Worm (Caenorhabditis elegans) whole organism, late embryonic: Measurements from ENCODE around the gene F23H12.3.

Source experiments
- C08G9.2 ChIP-seq: sonication (generic microtip); optimal IDR thresholded peaks from 2 replicates; lab custom pipeline; 2016; ENCODE audit warnings: mild to moderate bottlenecking, missing genetic modification characterization, moderate library complexity, missing compliant biosample characterization
- C38D4.7 ChIP-seq: fragments of 200-800 bp; sonication (Bioruptor generic); optimal IDR thresholded peaks from 2 replicates; lab custom pipeline; 2018; ENCODE audit warnings: mild to moderate bottlenecking, missing genetic modification characterization, moderate library complexity, missing compliant biosample characterization
- F13H6.1 ChIP-seq: sonication (generic microtip); optimal IDR thresholded peaks from 2 replicates; lab custom pipeline; 2016; ENCODE audit warnings: missing genetic modification characterization, missing compliant biosample characterization
- K09A11.1 ChIP-seq: sonication (generic microtip); optimal IDR thresholded peaks from 2 replicates; lab custom pipeline; 2017; ENCODE audit warnings: antibody characterized with exemption, mild to moderate bottlenecking, missing genetic modification characterization, missing compliant biosample characterization; ENCODE audit not compliant: insufficient read depth
- T23F11.4 ChIP-seq: fragments of 200-800 bp; sonication (Bioruptor generic); optimal IDR thresholded peaks from 2 replicates; lab custom pipeline; 2018; ENCODE audit warnings: mild to moderate bottlenecking, missing genetic modification characterization, missing compliant biosample characterization
- Y22D7AL.16 ChIP-seq: sonication (generic microtip); optimal IDR thresholded peaks from 2 replicates; lab custom pipeline; 2016; ENCODE audit warnings: missing genetic modification characterization, missing compliant biosample characterization
- ceh-14 ChIP-seq: sonication (generic microtip); optimal IDR thresholded peaks from 2 replicates; lab custom pipeline; 2016; ENCODE audit warnings: missing genotype, missing genetic modification characterization, missing compliant biosample characterization
- ceh-18 ChIP-seq: sonication (generic microtip); optimal IDR thresholded peaks from 2 replicates; lab custom pipeline; 2016; ENCODE audit warnings: missing genetic modification characterization, missing compliant biosample characterization
- ceh-2 ChIP-seq: sonication (generic microtip); optimal IDR thresholded peaks from 2 replicates; lab custom pipeline; 2016; ENCODE audit warnings: missing genotype, missing genetic modification characterization, missing compliant biosample characterization
- ceh-31 ChIP-seq: sonication (generic microtip); optimal IDR thresholded peaks from 2 replicates; lab custom pipeline; 2016; ENCODE audit warnings: missing genetic modification characterization, missing compliant biosample characterization
- ceh-45 ChIP-seq: fragments of 200-800 bp; sonication (Bioruptor generic); IDR thresholded peaks from 2 replicates; pipeline ENCODE4 v1.3.6; 2022; ENCODE audit warnings: missing genetic modification reagents, missing genetic modification characterization, missing compliant biosample characterization
- ceh-48 ChIP-seq: sonication (generic microtip); optimal IDR thresholded peaks from 2 replicates; lab custom pipeline; 2016; ENCODE audit warnings: missing genetic modification characterization, inconsistent platforms, missing compliant biosample characterization
- ceh-9 ChIP-seq: sonication (generic microtip); optimal IDR thresholded peaks from 2 replicates; lab custom pipeline; 2016; ENCODE audit warnings: mild to moderate bottlenecking, missing genetic modification characterization, inconsistent platforms, missing compliant biosample characterization
- che-1 ChIP-seq: sonication (generic microtip); optimal IDR thresholded peaks from 2 replicates; lab custom pipeline; 2016; ENCODE audit warnings: mild to moderate bottlenecking, missing genetic modification characterization, missing compliant biosample characterization
- dmd-4 ChIP-seq: sonication (generic microtip); optimal IDR thresholded peaks from 2 replicates; lab custom pipeline; 2016; ENCODE audit warnings: borderline replicate concordance, missing genetic modification characterization, missing compliant biosample characterization
- elt-2 ChIP-seq: sonication (generic microtip); optimal IDR thresholded peaks from 2 replicates; lab custom pipeline; 2016; ENCODE audit warnings: missing genetic modification reagents, missing genetic modification characterization, missing compliant biosample characterization
- elt-4 ChIP-seq: sonication (generic microtip); optimal IDR thresholded peaks from 2 replicates; lab custom pipeline; 2016; ENCODE audit warnings: missing genetic modification characterization, missing compliant biosample characterization
- ets-4 ChIP-seq: sonication (generic microtip); optimal IDR thresholded peaks from 2 replicates; lab custom pipeline; 2016; ENCODE audit warnings: missing genetic modification characterization, missing compliant biosample characterization
- eyg-1 ChIP-seq: sonication (generic microtip); optimal IDR thresholded peaks from 2 replicates; lab custom pipeline; 2016; ENCODE audit warnings: missing genotype, missing genetic modification characterization, missing compliant biosample characterization
- fkh-10 ChIP-seq: fragments of 150-350 bp; optimal IDR thresholded peaks from 2 replicates; lab custom pipeline; 2014; ENCODE audit warnings: missing biosample characterization, missing genetic modification reagents, missing genetic modification characterization
- gmeb-2 ChIP-seq: sonication (generic microtip); optimal IDR thresholded peaks from 2 replicates; lab custom pipeline; 2016; ENCODE audit warnings: missing genetic modification characterization, inconsistent platforms, missing compliant biosample characterization
- hlh-13 ChIP-seq: fragments of 200-800 bp; sonication (Bioruptor generic); optimal IDR thresholded peaks from 2 replicates; lab custom pipeline; 2018; ENCODE audit warnings: mild to moderate bottlenecking, missing genetic modification characterization, missing compliant biosample characterization
- hlh-15 ChIP-seq: sonication (generic microtip); optimal IDR thresholded peaks from 2 replicates; lab custom pipeline; 2016; ENCODE audit warnings: missing genetic modification characterization, missing compliant biosample characterization
- hlh-8 ChIP-seq: sonication (generic microtip); optimal IDR thresholded peaks from 2 replicates; lab custom pipeline; 2016; ENCODE audit warnings: missing genotype, missing genetic modification characterization, missing compliant biosample characterization
- lim-6 ChIP-seq: sonication (generic microtip); optimal IDR thresholded peaks from 2 replicates; lab custom pipeline; 2016; ENCODE audit warnings: missing genetic modification characterization, missing compliant biosample characterization
- lin-11 ChIP-seq: fragments of 200-800 bp; sonication (Bioruptor generic); optimal IDR thresholded peaks from 2 replicates; lab custom pipeline; 2018; ENCODE audit warnings: mild to moderate bottlenecking, missing genetic modification characterization, missing compliant biosample characterization
- mec-3 ChIP-seq: sonication (generic microtip); optimal IDR thresholded peaks from 2 replicates; lab custom pipeline; 2016; ENCODE audit warnings: borderline replicate concordance, missing genetic modification characterization, missing compliant biosample characterization
- nfya-1 ChIP-seq: sonication (generic microtip); optimal IDR thresholded peaks from 2 replicates; lab custom pipeline; 2017; ENCODE audit warnings: missing genetic modification characterization, mild to moderate bottlenecking, missing compliant biosample characterization, antibody characterized with exemption, moderate library complexity
- nhr-11 ChIP-seq: fragments of 150-350 bp; optimal IDR thresholded peaks from 2 replicates; lab custom pipeline; 2014; ENCODE audit warnings: missing biosample characterization, missing genetic modification characterization
- npax-4 ChIP-seq: sonication (generic microtip); optimal IDR thresholded peaks from 2 replicates; lab custom pipeline; 2016; ENCODE audit warnings: missing genetic modification characterization, missing compliant biosample characterization
- pat-9 ChIP-seq: fragments of 200-800 bp; sonication (Bioruptor generic); optimal IDR thresholded peaks from 2 replicates; lab custom pipeline; 2018; ENCODE audit warnings: mild to moderate bottlenecking, missing genetic modification characterization, moderate library complexity, missing compliant biosample characterization
- pha-2 ChIP-seq: sonication (generic microtip); optimal IDR thresholded peaks from 2 replicates; lab custom pipeline; 2017; ENCODE audit warnings: mild to moderate bottlenecking, missing genetic modification characterization, missing compliant biosample characterization
- pha-4 ChIP-seq: fragments of 150-350 bp; optimal IDR thresholded peaks from 2 replicates; lab custom pipeline; 2018; ENCODE audit warnings: missing biosample characterization, missing genetic modification reagents, missing genetic modification characterization
- pqm-1 ChIP-seq: sonication (generic microtip); optimal IDR thresholded peaks from 2 replicates; lab custom pipeline; 2016; ENCODE audit warnings: missing genetic modification characterization, missing compliant biosample characterization
- ref-2 ChIP-seq: sonication (generic microtip); optimal IDR thresholded peaks from 2 replicates; lab custom pipeline; 2016; ENCODE audit warnings: missing genetic modification characterization, missing compliant biosample characterization
- sox-2 ChIP-seq: fragments of 200-800 bp; sonication (Bioruptor generic); IDR thresholded peaks from 2 replicates; pipeline ENCODE4 v1.3.6; 2022; ENCODE audit warnings: missing genetic modification reagents, missing genetic modification characterization, missing compliant biosample characterization
- tbx-7 ChIP-seq: sonication (generic microtip); optimal IDR thresholded peaks from 2 replicates; lab custom pipeline; 2016; ENCODE audit warnings: missing genotype, missing genetic modification characterization, missing compliant biosample characterization
- unc-3 ChIP-seq, 2 experiments: fragments of 200-800 bp in 1 of 2; sonication (Bioruptor generic) in 1 of 2; sonication (generic microtip) in 1 of 2; conservative IDR thresholded peaks in 1 of 2; optimal IDR thresholded peaks in 1 of 2; 2 replicates each; pipeline versions ENCODE4 v1.3.6 to Lab custom; 2016 to 2022; ENCODE audit warnings: missing compliant biosample characterization in 2 of 2, missing genetic modification characterization in 2 of 2, missing genetic modification reagents in 1 of 2
- unc-42 ChIP-seq: sonication (generic microtip); optimal IDR thresholded peaks from 2 replicates; lab custom pipeline; 2016; ENCODE audit warnings: missing genotype, missing genetic modification characterization, missing compliant biosample characterization
- unc-55 ChIP-seq: sonication (generic microtip); optimal IDR thresholded peaks from 2 replicates; lab custom pipeline; 2017; ENCODE audit warnings: missing biosample characterization, missing genetic modification reagents, missing genetic modification characterization
- ztf-16 ChIP-seq: sonication (generic microtip); optimal IDR thresholded peaks from 2 replicates; lab custom pipeline; 2017; ENCODE audit warnings: missing genetic modification characterization, missing compliant biosample characterization

Gene F23H12.3

DNA sequence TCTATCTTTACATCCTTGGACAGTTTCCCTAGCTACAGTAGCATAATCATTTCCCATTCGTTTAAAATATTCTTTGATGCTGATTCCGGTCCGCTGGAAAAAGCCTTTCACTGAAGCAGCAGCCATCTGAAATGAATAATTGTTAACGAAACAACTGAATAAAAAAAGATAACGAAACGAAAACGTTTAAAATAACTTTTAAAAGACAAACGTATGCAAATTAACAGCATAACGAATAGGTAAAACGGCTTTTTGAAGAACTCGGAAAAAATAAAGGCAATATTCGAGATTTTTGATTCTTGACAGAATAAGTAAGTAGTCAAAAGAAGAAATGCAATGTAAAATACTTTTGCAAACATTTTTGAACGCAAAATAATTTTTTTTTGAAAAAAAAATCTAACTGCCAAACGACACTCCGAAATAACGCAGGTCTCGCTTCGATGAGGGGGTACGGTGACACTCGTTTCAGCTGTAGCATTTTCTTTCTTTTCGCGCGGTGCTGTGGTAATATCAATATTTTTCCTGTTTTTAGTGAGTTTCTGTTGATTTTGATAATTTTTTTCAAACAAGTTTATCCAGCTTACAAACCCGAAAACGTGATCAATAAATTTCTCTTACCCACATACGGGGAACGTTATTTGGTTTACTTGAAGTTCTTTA lies 26.9 kb upstream of the F23H12.3 start, which contains the start of the genes R04F11.5 and R04F11.2:
R04F11.5 (minus strand) TSS at position 126 of the 660 bp plus-strand sequence.
R04F11.2 (plus strand) TSS at position 488 of the 660 bp plus-strand sequence.
- TF ChIP-seq ceh-9 (no peak), unc-42 (peak; percentile 15), elt-2 (no peak), ceh-45 (GFP tag; lab: Robert Waterston, UW) (no peak), ref-2 (tag; lab: Kevin White, UChicago) (peak; percentile 12), pat-9 (tag; lab: Kevin White, UChicago) (no peak), hlh-15 (tag; lab: Kevin White, UChicago) (no peak), gmeb-2 (no peak), Y22D7AL.16 (tag; lab: Kevin White, UChicago) (no peak), ceh-18 (tag; lab: Kevin White, UChicago) (peak; percentile 8), ztf-16 (tag; lab: Kevin White, UChicago) (no peak), unc-55 (GFP tag; lab: Kevin White, UChicago) (no peak), fkh-10 (GFP tag; lab: Kevin White, UChicago) (peak; percentile 6), nfya-1 (tag; lab: Kevin White, UChicago) (peak; percentile 84), ceh-31 (tag; lab: Kevin White, UChicago) (peak; percentile 53), sox-2 (no peak), pqm-1 (tag; lab: Kevin White, UChicago) (no peak), lin-11 (tag; lab: Kevin White, UChicago) (no peak)

DNA sequence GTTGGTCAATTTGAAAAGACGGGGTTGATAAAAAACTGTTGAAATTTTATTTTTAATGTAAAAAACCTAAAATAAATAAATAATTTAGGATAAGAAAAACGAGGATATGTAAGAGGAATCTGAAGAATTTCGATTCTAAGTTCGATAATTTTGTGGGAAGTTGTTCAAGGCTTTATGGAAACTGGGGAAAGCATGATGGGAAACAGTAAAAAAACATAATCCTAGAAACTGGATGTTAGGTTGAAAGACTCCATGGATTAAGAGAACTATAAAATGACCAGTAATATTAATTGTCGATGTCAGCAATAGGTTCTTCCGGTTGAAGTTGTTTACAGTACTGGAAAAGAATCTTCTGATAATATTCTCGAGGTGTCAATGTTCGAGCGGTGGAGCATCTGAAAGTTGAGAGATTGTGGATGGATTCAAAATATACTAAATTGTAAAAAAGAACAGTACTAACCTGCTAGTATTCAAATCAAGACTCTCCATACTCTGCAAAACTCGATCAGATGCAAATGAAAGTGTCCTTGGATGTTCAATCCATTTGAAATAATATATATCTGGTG lies 24.6 kb upstream of the F23H12.3 start:
- TF ChIP-seq ceh-14: no peak
- no peak for TF ChIP-seq ceh-2 (tag; lab: Kevin White, UChicago)
- TF ChIP-seq C38D4.7 (GFP tag; lab: Kevin White, UChicago): no peak
- TF ChIP-seq C08G9.2 (tag; lab: Kevin White, UChicago): no peak
- TF ChIP-seq ref-2 (tag; lab: Kevin White, UChicago): no peak
- TF ChIP-seq elt-4 (tag; lab: Kevin White, UChicago): no peak
- TF ChIP-seq fkh-10 (GFP tag; lab: Kevin White, UChicago): no peak
- TF ChIP-seq ceh-48: no peak
- no peak for TF ChIP-seq T23F11.4 (GFP tag; lab: Kevin White, UChicago)
- TF ChIP-seq K09A11.1 (tag; lab: Kevin White, UChicago): no peak
- TF ChIP-seq dmd-4 (tag; lab: Kevin White, UChicago): no peak
- no peak for TF ChIP-seq ets-4 (tag; lab: Kevin White, UChicago)
- TF ChIP-seq pha-4 (tag; lab: Kevin White, UChicago): no peak
- TF ChIP-seq elt-2: no peak
- no peak for TF ChIP-seq pqm-1 (tag; lab: Kevin White, UChicago)
- no peak for TF ChIP-seq ceh-31 (tag; lab: Kevin White, UChicago)
- TF ChIP-seq ceh-18 (tag; lab: Kevin White, UChicago): no peak
- TF ChIP-seq gmeb-2: no peak

DNA sequence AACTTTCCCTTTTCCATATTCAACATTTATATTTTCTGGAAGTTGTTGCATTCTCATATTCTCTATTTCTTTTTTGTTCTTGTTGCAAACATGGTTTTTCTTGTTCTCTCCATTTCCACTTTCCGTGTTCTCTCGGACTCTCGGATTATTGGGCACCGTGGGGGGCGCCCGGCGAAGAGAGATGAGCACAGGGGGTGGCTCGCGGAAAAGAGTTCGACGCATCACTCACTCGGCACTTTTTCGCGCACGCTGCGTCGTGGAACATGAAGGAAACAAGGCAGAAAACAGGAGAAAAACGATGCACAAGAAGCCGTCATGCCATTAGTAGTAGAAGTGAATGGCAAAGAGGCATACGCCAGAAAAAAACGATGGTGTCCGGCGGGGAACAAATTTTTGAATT lies 18.3 kb upstream of the F23H12.3 start:
- TF ChIP-seq lim-6 (tag; lab: Kevin White, UChicago) (no peak), F13H6.1 (tag; lab: Kevin White, UChicago) (no peak), mec-3 (tag; lab: Kevin White, UChicago) (no peak), che-1 (no peak), pqm-1 (tag; lab: Kevin White, UChicago) (no peak), hlh-13 (GFP tag; lab: Kevin White, UChicago) (no peak), hlh-8 (tag; lab: Kevin White, UChicago) (no peak), ceh-48 (no peak), ceh-9 (no peak), tbx-7 (tag; lab: Kevin White, UChicago) (no peak), pha-2 (tag; lab: Kevin White, UChicago) (no peak), eyg-1 (tag; lab: Kevin White, UChicago) (no peak), K09A11.1 (tag; lab: Kevin White, UChicago) (no peak), nhr-11 (tag; lab: Kevin White, UChicago) (no peak), sox-2 (no peak), lin-11 (tag; lab: Kevin White, UChicago) (no peak), Y22D7AL.16 (tag; lab: Kevin White, UChicago) (no peak), npax-4 (tag; lab: Kevin White, UChicago) (no peak), unc-3 (GFP tag; conservative IDR thresholded peaks at IDR 0.05; lab: Robert Waterston, UW) (no peak), unc-3 (tag; optimal IDR thresholded peaks at IDR 0.05; lab: Kevin White, UChicago) (no peak), hlh-15 (tag; lab: Kevin White, UChicago) (no peak)
